Worm (Caenorhabditis elegans) whole organism, L3 larva: ENCODE measurements around the gene Y70C5B.2.
A peak's percentile ranks its signal among the peaks of the same experiment; 100 is the strongest.

Source experiments
- R02D3.7 ChIP-seq: fragments of 150-350 bp; optimal IDR thresholded peaks from 2 replicates; lab custom pipeline; 2014; ENCODE audit warnings: missing biosample characterization, missing genetic modification characterization
- ZK546.5 ChIP-seq: sonication (generic microtip); optimal IDR thresholded peaks from 2 replicates; lab custom pipeline; 2017; ENCODE audit warnings: missing biosample characterization, missing genetic modification characterization
- aly-2 ChIP-seq: fragments of 150-350 bp; optimal IDR thresholded peaks from 2 replicates; lab custom pipeline; 2014; ENCODE audit warnings: missing biosample characterization, missing genetic modification characterization
- ama-1 ChIP-seq: fragments of 150-350 bp; optimal IDR thresholded peaks from 2 replicates; lab custom pipeline; 2018
- ceh-16 ChIP-seq: sonication (generic microtip); optimal IDR thresholded peaks from 2 replicates; lab custom pipeline; 2017; ENCODE audit warnings: missing biosample characterization, missing genetic modification characterization
- ceh-28 ChIP-seq: fragments of 150-350 bp; optimal IDR thresholded peaks from 2 replicates; lab custom pipeline; 2014; ENCODE audit warnings: missing biosample characterization, missing genetic modification reagents, missing genetic modification characterization
- ceh-82 ChIP-seq: fragments of 150-350 bp; optimal IDR thresholded peaks from 2 replicates; lab custom pipeline; 2014; ENCODE audit warnings: missing biosample characterization, missing genetic modification characterization
- ceh-9 ChIP-seq: sonication (generic microtip); optimal IDR thresholded peaks from 2 replicates; lab custom pipeline; 2018; ENCODE audit warnings: missing biosample characterization, missing genetic modification characterization
- daf-12 ChIP-seq: fragments of 150-350 bp; optimal IDR thresholded peaks from 2 replicates; lab custom pipeline; 2014; ENCODE audit warnings: missing biosample characterization, missing genetic modification reagents, missing genetic modification characterization
- egl-27 ChIP-seq: sonication (generic microtip); optimal IDR thresholded peaks from 4 replicates; lab custom pipeline; 2017; ENCODE audit warnings: missing biosample characterization, missing genetic modification reagents, missing genetic modification characterization
- egl-5 ChIP-seq: fragments of 150-350 bp; optimal IDR thresholded peaks from 2 replicates; lab custom pipeline; 2017; ENCODE audit warnings: missing biosample characterization, missing genetic modification reagents, missing genetic modification characterization, inconsistent platforms
- elt-2 ChIP-seq: sonication (generic microtip); optimal IDR thresholded peaks from 2 replicates; lab custom pipeline; 2016; ENCODE audit warnings: missing genetic modification reagents, mild to moderate bottlenecking, missing genetic modification characterization, missing compliant biosample characterization
- eor-1 ChIP-seq, 2 experiments: fragments of 150-350 bp; optimal IDR thresholded peaks; 2 replicates each; lab custom pipeline; 2014 to 2018; ENCODE audit warnings: missing biosample characterization in 2 of 2, missing genetic modification characterization in 2 of 2
- fkh-10 ChIP-seq: sonication (generic microtip); optimal IDR thresholded peaks from 2 replicates; lab custom pipeline; 2017; ENCODE audit warnings: missing biosample characterization, missing genetic modification reagents, missing genetic modification characterization
- fkh-2 ChIP-seq: fragments of 150-350 bp; optimal IDR thresholded peaks from 2 replicates; lab custom pipeline; 2014; ENCODE audit warnings: missing biosample characterization, missing genetic modification reagents, missing genetic modification characterization
- fos-1 ChIP-seq: fragments of 150-350 bp; optimal IDR thresholded peaks from 2 replicates; lab custom pipeline; 2014; ENCODE audit warnings: missing biosample characterization, missing genetic modification characterization
- hmg-11 ChIP-seq: sonication (generic microtip); optimal IDR thresholded peaks from 2 replicates; lab custom pipeline; 2016; ENCODE audit warnings: missing genetic modification characterization, missing compliant biosample characterization
- jun-1 ChIP-seq: fragments of 150-350 bp; optimal IDR thresholded peaks from 2 replicates; lab custom pipeline; 2014; ENCODE audit warnings: missing biosample characterization, missing genetic modification reagents, missing genetic modification characterization
- lin-15B ChIP-seq: fragments of 150-350 bp; optimal IDR thresholded peaks from 2 replicates; lab custom pipeline; 2014; ENCODE audit warnings: missing biosample characterization, missing genetic modification characterization
- lin-39 ChIP-seq: fragments of 150-350 bp; optimal IDR thresholded peaks from 2 replicates; lab custom pipeline; 2018; ENCODE audit warnings: missing biosample characterization, missing genetic modification reagents, missing genetic modification characterization
- lsy-12 ChIP-seq: sonication (generic microtip); optimal IDR thresholded peaks from 2 replicates; lab custom pipeline; 2016; ENCODE audit warnings: mild to moderate bottlenecking, missing genetic modification characterization, missing compliant biosample characterization
- mdl-1 ChIP-seq: fragments of 150-350 bp; optimal IDR thresholded peaks from 2 replicates; lab custom pipeline; 2014; ENCODE audit warnings: missing biosample characterization, missing genetic modification characterization
- mml-1 ChIP-seq: fragments of 150-350 bp; sonication (generic microtip); optimal IDR thresholded peaks from 3 replicates; lab custom pipeline; 2014; ENCODE audit warnings: missing biosample characterization, missing genetic modification characterization
- nhr-12 ChIP-seq: fragments of 150-350 bp; optimal IDR thresholded peaks from 2 replicates; lab custom pipeline; 2014; ENCODE audit warnings: missing biosample characterization, missing genetic modification characterization
- nhr-23 ChIP-seq: fragments of 150-350 bp; optimal IDR thresholded peaks from 2 replicates; lab custom pipeline; 2014; ENCODE audit warnings: missing biosample characterization, missing genetic modification reagents, missing genetic modification characterization
- nhr-237 ChIP-seq: fragments of 150-350 bp; optimal IDR thresholded peaks from 2 replicates; lab custom pipeline; 2014; ENCODE audit warnings: missing biosample characterization, missing genetic modification characterization
- nhr-25 ChIP-seq: sonication (generic microtip); optimal IDR thresholded peaks from 2 replicates; lab custom pipeline; 2017; ENCODE audit warnings: missing biosample characterization, missing genetic modification characterization
- nhr-28 ChIP-seq: fragments of 150-350 bp; optimal IDR thresholded peaks from 2 replicates; lab custom pipeline; 2014; ENCODE audit warnings: missing biosample characterization, missing genetic modification characterization
- nhr-43 ChIP-seq: sonication (generic microtip); optimal IDR thresholded peaks from 2 replicates; lab custom pipeline; 2016; ENCODE audit warnings: mild to moderate bottlenecking, missing genetic modification characterization, missing compliant biosample characterization; ENCODE audit not compliant: poor library complexity, severe bottlenecking
- nhr-76 ChIP-seq: fragments of 150-350 bp; sonication (generic microtip); optimal IDR thresholded peaks from 5 replicates; lab custom pipeline; 2014; ENCODE audit warnings: missing biosample characterization, missing genetic modification characterization
- nhr-77 ChIP-seq: fragments of 150-350 bp; optimal IDR thresholded peaks from 2 replicates; lab custom pipeline; 2014; ENCODE audit warnings: missing biosample characterization, missing genetic modification characterization
- pha-4 ChIP-seq: fragments of 150-350 bp; optimal IDR thresholded peaks from 2 replicates; lab custom pipeline; 2014; ENCODE audit warnings: missing biosample characterization, missing genetic modification reagents, missing genetic modification characterization
- pqm-1 ChIP-seq: fragments of 150-350 bp; optimal IDR thresholded peaks from 2 replicates; lab custom pipeline; 2017; ENCODE audit warnings: missing biosample characterization, missing genetic modification characterization, inconsistent platforms
- sea-2 ChIP-seq: fragments of 150-350 bp; sonication (generic microtip); optimal IDR thresholded peaks from 4 replicates; lab custom pipeline; 2014; ENCODE audit warnings: missing biosample characterization, missing genetic modification reagents, missing genetic modification characterization
- tbx-2 ChIP-seq: sonication (generic microtip); optimal IDR thresholded peaks from 2 replicates; lab custom pipeline; 2016; ENCODE audit warnings: mild to moderate bottlenecking, missing genetic modification characterization, missing compliant biosample characterization
- unc-39 ChIP-seq: sonication (generic microtip); optimal IDR thresholded peaks from 4 replicates; lab custom pipeline; 2017; ENCODE audit warnings: missing biosample characterization, missing genetic modification characterization
- zag-1 ChIP-seq: fragments of 150-350 bp; optimal IDR thresholded peaks from 2 replicates; lab custom pipeline; 2014; ENCODE audit warnings: missing biosample characterization, missing genetic modification characterization
- ztf-4 ChIP-seq: fragments of 150-350 bp; optimal IDR thresholded peaks from 2 replicates; lab custom pipeline; 2014; ENCODE audit warnings: missing biosample characterization, missing genetic modification characterization

The Y70C5B.2 gene

DNA sequence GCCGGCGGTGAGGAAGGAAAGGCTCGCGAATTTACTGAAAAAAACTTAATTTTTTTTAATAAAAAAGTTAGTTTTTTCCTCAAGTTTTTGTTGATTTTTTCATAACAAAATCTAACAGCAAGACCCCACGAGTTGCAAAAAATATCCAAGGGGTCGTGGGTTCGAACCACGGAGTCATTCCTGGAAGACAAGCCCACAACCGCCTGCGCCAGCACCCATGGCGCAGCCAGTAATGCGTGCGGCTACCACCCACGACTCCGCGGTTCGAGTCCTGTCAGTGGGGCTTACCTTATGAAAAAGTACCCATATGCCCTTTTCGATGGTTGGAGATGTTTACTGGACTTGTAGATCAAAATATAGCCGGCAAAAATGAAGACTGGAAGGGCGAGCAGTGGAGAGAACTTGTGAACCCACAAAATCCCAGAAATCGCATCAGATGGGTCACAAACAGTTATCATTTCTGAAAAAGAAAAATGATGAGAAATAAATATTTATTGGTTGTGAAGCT lies 37.9 kb downstream of the Y70C5B.2 start, which contains the start of gene Y70C5A.2:
Gene Y70C5A.2 (minus strand): TSS at position 458 of the 508 bp plus-strand sequence.
- TF ChIP-seq mml-1 (tag; lab: Kevin White, UChicago) = no peak
- no peak for TF ChIP-seq aly-2 (tag; lab: Kevin White, UChicago)
- TF ChIP-seq nhr-76 (tag; lab: Kevin White, UChicago) = no peak
- no peak for TF ChIP-seq ceh-9 (tag; lab: Kevin White, UChicago)
- no peak for TF ChIP-seq R02D3.7 (tag; lab: Kevin White, UChicago)
- no peak for TF ChIP-seq egl-5 (tag; lab: Kevin White, UChicago)
- TF ChIP-seq, all 47 proteins: peak for 0

DNA sequence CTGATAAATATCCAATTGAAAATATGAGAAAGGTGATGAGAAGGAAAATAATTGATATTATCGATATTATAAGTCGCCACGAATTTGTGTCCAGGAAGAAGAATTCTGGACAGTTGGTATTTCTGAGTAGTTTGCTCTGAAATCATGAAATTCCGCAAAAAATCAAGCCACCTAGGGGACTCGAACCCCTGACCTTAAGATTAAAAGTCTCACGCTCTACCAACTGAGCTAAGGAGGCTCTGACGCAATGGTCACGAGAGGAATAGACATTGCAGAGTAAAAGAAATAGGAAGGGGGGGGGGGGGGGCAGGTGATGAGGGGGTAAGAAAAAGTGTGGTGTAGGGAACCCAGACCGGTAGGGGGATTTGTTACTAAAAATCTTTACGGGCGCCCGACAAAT lies 38.8 kb downstream of the Y70C5B.2 start:
- TF ChIP-seq elt-2 = peak; percentile 18
- no peak for TF ChIP-seq tbx-2 (tag; lab: Kevin White, UChicago)

DNA sequence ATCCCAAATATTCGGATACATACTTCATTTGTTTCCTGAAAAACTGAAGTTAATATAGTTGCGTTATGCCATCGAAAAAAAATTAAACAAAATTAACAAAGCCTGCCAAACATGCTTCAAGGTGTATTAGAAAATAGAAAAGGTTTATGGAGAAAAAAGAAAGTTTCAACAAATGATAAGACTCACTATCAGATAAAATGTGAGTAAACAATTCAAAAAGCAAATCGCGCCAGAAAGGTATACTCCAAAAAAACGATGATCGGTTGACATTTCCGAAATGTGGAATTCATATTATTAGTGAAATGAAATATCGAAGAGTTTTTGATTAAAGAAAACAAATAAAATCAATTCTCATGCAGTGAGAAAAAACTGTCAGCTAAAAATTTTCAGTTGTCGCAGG lies 39.8 kb downstream of the Y70C5B.2 start, which contains the start of gene Y70C5A.3:
Gene Y70C5A.3 (minus strand): TSS at position 50 of the 400 bp plus-strand sequence.
- TF ChIP-seq nhr-76 (tag; lab: Kevin White, UChicago) (no peak), egl-27 (tag; lab: Kevin White, UChicago) (no peak), jun-1 (tag; lab: Kevin White, UChicago) (no peak), daf-12 (tag; lab: Kevin White, UChicago) (no peak), nhr-23 (tag; lab: Kevin White, UChicago) (no peak), nhr-28 (no peak), pha-4 (tag; lab: Kevin White, UChicago) (peak; percentile 19), ceh-9 (tag; lab: Kevin White, UChicago) (no peak), fkh-10 (GFP tag; lab: Kevin White, UChicago) (no peak), nhr-237 (tag; lab: Kevin White, UChicago) (no peak), egl-5 (tag; lab: Kevin White, UChicago) (no peak), ceh-16 (tag; lab: Kevin White, UChicago) (no peak), tbx-2 (tag; lab: Kevin White, UChicago) (no peak), mdl-1 (tag; lab: Kevin White, UChicago) (no peak), zag-1 (tag; lab: Kevin White, UChicago) (no peak), hmg-11 (no peak), nhr-77 (tag; lab: Kevin White, UChicago) (no peak), lin-15B (tag; lab: Kevin White, UChicago) (no peak), elt-2 (peak; percentile 60), fos-1 (tag; lab: Kevin White, UChicago) (no peak), pqm-1 (tag; lab: Kevin White, UChicago) (peak; percentile 30), nhr-43 (no peak), ceh-82 (tag; lab: Kevin White, UChicago) (no peak)

DNA sequence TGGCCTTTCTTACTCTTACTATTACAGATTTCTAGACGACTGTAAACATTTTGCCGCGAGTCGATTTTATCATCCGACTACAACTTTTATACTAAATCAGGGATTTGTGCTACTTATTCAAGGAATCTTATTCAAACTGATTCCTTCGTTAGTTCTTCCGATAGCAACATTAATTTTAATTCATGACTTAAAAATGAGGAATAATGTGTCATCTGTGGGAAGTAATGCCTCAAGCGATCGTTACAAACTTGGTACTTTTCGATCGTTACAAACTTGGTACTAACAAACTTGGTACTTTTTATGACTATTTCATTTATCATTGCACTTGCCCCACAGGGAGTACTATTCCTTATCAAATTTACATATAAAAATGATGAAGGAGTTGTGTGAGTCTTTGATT lies 43.3 kb downstream of the Y70C5B.2 start, which contains the start of gene Y70C5A.4:
Gene Y70C5A.4 (plus strand): TSS at position 301 of the 400 bp plus-strand sequence.
- TF ChIP-seq nhr-76 (tag; lab: Kevin White, UChicago) (no peak), nhr-12 (tag; lab: Kevin White, UChicago) (no peak), eor-1 (tag; optimal IDR thresholded peaks at IDR 0.05; lab: Kevin White, UChicago) (no peak), ZK546.5 (tag; lab: Kevin White, UChicago) (no peak), lsy-12 (no peak), fkh-10 (GFP tag; lab: Kevin White, UChicago) (no peak), ztf-4 (tag; lab: Kevin White, UChicago) (no peak), ama-1 (lab: Kevin White, UChicago) (no peak), mdl-1 (tag; lab: Kevin White, UChicago) (no peak), lin-39 (tag; lab: Kevin White, UChicago) (no peak), fkh-2 (tag; lab: Kevin White, UChicago) (no peak)

DNA sequence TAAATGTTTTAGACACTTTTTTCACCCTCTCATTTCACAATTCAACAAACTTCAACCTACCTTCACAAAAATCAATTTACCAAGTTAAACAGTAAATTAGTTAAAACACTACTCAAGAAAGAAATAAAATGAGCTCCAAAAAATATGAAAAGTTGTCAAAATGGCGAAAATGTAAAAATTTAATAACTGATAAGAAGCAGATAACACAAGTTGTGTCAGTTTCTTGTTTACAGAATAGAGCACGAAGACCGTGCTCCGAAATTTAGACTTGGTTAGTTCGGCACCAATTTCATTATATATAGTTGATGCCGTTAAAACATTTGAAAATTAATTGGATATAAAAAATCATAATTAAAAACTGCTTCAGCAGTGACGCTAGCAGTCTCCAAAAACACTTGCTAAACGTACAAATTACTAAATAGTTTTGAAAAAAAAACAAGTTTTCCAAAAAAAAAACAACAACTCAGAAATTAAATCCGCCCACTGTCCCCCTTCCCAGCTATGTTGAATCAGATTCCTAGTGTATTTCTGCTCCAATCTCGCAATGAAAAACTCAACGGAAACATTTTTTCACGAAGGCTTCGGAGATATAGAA lies 49.8 kb downstream of the Y70C5B.2 start, which contains the start of gene srw-54:
Gene srw-54 (plus strand): TSS at position 545 of the 595 bp plus-strand sequence.
- TF ChIP-seq ama-1 (lab: Kevin White, UChicago) (no peak), ceh-82 (tag; lab: Kevin White, UChicago) (no peak), R02D3.7 (tag; lab: Kevin White, UChicago) (no peak), pqm-1 (tag; lab: Kevin White, UChicago) (peak; percentile 33), fos-1 (tag; lab: Kevin White, UChicago) (no peak), unc-39 (no peak), ceh-16 (tag; lab: Kevin White, UChicago) (no peak), nhr-76 (tag; lab: Kevin White, UChicago) (no peak), eor-1 (tag; optimal IDR thresholded peaks at IDR 0.05; lab: Kevin White, UChicago) (no peak), ceh-28 (tag; lab: Kevin White, UChicago) (no peak), pha-4 (tag; lab: Kevin White, UChicago) (peak; percentile 66), zag-1 (tag; lab: Kevin White, UChicago) (no peak), sea-2 (GFP tag; lab: Kevin White, UChicago) (no peak), elt-2 (peak; percentile 76), nhr-25 (no peak), egl-5 (tag; lab: Kevin White, UChicago) (no peak)
